Fruit fly (Drosophila melanogaster) whole organism, embryonic: ENCODE data around the gene toy.

Experiments
- Ada2b ChIP-seq: fragments of 200-800 bp; sonication (Bioruptor generic); IDR thresholded peaks from 2 replicates; pipeline ENCODE4 v1.3.6; 2022; ENCODE audit warnings: missing biosample characterization, missing genetic modification characterization
- Awh ChIP-seq: fragments of 200-800 bp; sonication (Bioruptor generic); IDR thresholded peaks from 2 replicates; pipeline ENCODE4, ENCODE4 v1.3.6; 2022; ENCODE audit warnings: missing biosample characterization, missing genetic modification characterization
- CG11085 ChIP-seq: fragments of 200-800 bp; sonication (Bioruptor generic); IDR thresholded peaks from 2 replicates; pipeline ENCODE4 v1.3.6; 2022; ENCODE audit warnings: missing biosample characterization, missing genetic modification characterization
- CG12744 ChIP-seq: fragments of 200-800 bp; sonication (Bioruptor generic); optimal IDR thresholded peaks from 2 replicates; lab custom pipeline; 2016; ENCODE audit warnings: missing biosample characterization, missing genetic modification characterization
- CG13775 ChIP-seq: fragments of 200-800 bp; sonication (Bioruptor generic); optimal IDR thresholded peaks from 3 replicates; lab custom pipeline; 2017; ENCODE audit warnings: missing biosample characterization, mild to moderate bottlenecking, missing genetic modification characterization
- CG15011 ChIP-seq: fragments of 200-800 bp; sonication (Bioruptor generic); optimal IDR thresholded peaks from 3 replicates; lab custom pipeline; 2018; ENCODE audit warnings: missing biosample characterization, mild to moderate bottlenecking, missing genetic modification characterization
- CG16863 ChIP-seq: fragments of 200-800 bp; sonication (Bioruptor generic); optimal IDR thresholded peaks from 3 replicates; lab custom pipeline; 2016; ENCODE audit warnings: missing biosample characterization, missing genetic modification characterization
- CG17568 ChIP-seq: fragments of 200-800 bp; sonication (Bioruptor generic); optimal IDR thresholded peaks from 2 replicates; lab custom pipeline; 2018; ENCODE audit warnings: missing biosample characterization, mild to moderate bottlenecking, missing genetic modification characterization, moderate library complexity
- CG17802 ChIP-seq: fragments of 200-800 bp; sonication (Bioruptor generic); optimal IDR thresholded peaks from 2 replicates; lab custom pipeline; 2018; ENCODE audit warnings: missing biosample characterization, mild to moderate bottlenecking, missing genetic modification characterization, moderate library complexity
- CG18262 ChIP-seq: fragments of 200-800 bp; optimal IDR thresholded peaks from 3 replicates; lab custom pipeline; 2019; ENCODE audit warnings: missing biosample characterization, mild to moderate bottlenecking, missing genetic modification characterization, moderate library complexity
- CG1832 ChIP-seq: fragments of 200-800 bp; sonication (Bioruptor generic); optimal IDR thresholded peaks from 2 replicates; lab custom pipeline; 2017; ENCODE audit warnings: missing biosample characterization, mild to moderate bottlenecking, missing genetic modification characterization, inconsistent platforms
- CG18476 ChIP-seq: fragments of 200-800 bp; sonication (Bioruptor generic); optimal IDR thresholded peaks from 2 replicates; lab custom pipeline; 2016; ENCODE audit warnings: missing biosample characterization, mild to moderate bottlenecking, missing genetic modification characterization
- CG2678 ChIP-seq: fragments of 200-800 bp; sonication (Bioruptor generic); optimal IDR thresholded peaks from 3 replicates; lab custom pipeline; 2019; ENCODE audit warnings: missing biosample characterization, mild to moderate bottlenecking, missing genetic modification characterization, moderate library complexity
- CG2889 ChIP-seq: fragments of 200-800 bp; sonication (Bioruptor generic); IDR thresholded peaks from 3 replicates; pipeline ENCODE4 v1.3.6; 2022; ENCODE audit warnings: missing biosample characterization, missing genetic modification characterization
- CG31388 ChIP-seq: fragments of 200-800 bp; sonication (Bioruptor generic); optimal IDR thresholded peaks from 2 replicates; lab custom pipeline; 2016; ENCODE audit warnings: missing biosample characterization, missing genetic modification characterization
- CG4360 ChIP-seq: fragments of 200-800 bp; sonication (Bioruptor generic); IDR thresholded peaks from 2 replicates; pipeline ENCODE4 v1.3.6; 2022; ENCODE audit warnings: missing biosample characterization, missing genetic modification characterization
- CG4854 ChIP-seq: fragments of 200-800 bp; sonication (Bioruptor generic); optimal IDR thresholded peaks from 2 replicates; lab custom pipeline; 2016; ENCODE audit warnings: missing biosample characterization, missing genetic modification characterization, inconsistent platforms
- CG6689 ChIP-seq: fragments of 200-800 bp; sonication (Bioruptor generic); IDR thresholded peaks from 2 replicates; pipeline ENCODE4 v1.3.6; 2022; ENCODE audit warnings: missing biosample characterization, missing genetic modification characterization
- CG6765 ChIP-seq: fragments of 200-800 bp; sonication (Bioruptor generic); optimal IDR thresholded peaks from 3 replicates; lab custom pipeline; 2017; ENCODE audit warnings: missing biosample characterization, mild to moderate bottlenecking, missing genetic modification characterization
- CG8388 ChIP-seq: fragments of 200-800 bp; sonication (Bioruptor generic); optimal IDR thresholded peaks from 2 replicates; lab custom pipeline; 2019; ENCODE audit warnings: missing biosample characterization, mild to moderate bottlenecking, missing genetic modification characterization, moderate library complexity
- Camta ChIP-seq: fragments of 200-800 bp; sonication (Bioruptor generic); optimal IDR thresholded peaks from 2 replicates; lab custom pipeline; 2016; ENCODE audit warnings: missing biosample characterization, missing genetic modification characterization
- D ChIP-seq, 2 experiments: fragments of 200-800 bp in 1 of 2; fragments of >200 bp in 1 of 2; sonication (Bioruptor generic) in 1 of 2; optimal IDR thresholded peaks; 2 replicates in 1 of 2; 3 replicates in 1 of 2; lab custom pipeline; 2017; ENCODE audit warnings: mild to moderate bottlenecking in 1 of 2, missing biosample characterization in 1 of 2, missing genetic modification characterization in 1 of 2, missing genetic modification reagents in 1 of 2
- Dip2 ChIP-seq: fragments of 200-800 bp; sonication (Bioruptor generic); IDR thresholded peaks from 2 replicates; pipeline ENCODE4 v1.3.6; 2022; ENCODE audit warnings: missing biosample characterization, missing genetic modification characterization
- ERR ChIP-seq: fragments of 200-800 bp; sonication (Bioruptor generic); optimal IDR thresholded peaks from 2 replicates; lab custom pipeline; 2016; ENCODE audit warnings: missing biosample characterization, missing genetic modification characterization
- H2.0 ChIP-seq: fragments of 200-800 bp; sonication (Bioruptor generic); IDR thresholded peaks from 2 replicates; pipeline ENCODE4 v1.3.6; 2022; ENCODE audit warnings: missing biosample characterization, missing genetic modification characterization
- HLH3B ChIP-seq: fragments of 200-800 bp; sonication (Bioruptor generic); IDR thresholded peaks from 2 replicates; pipeline ENCODE4 v1.3.6; 2022; ENCODE audit warnings: missing biosample characterization, missing genetic modification characterization
- Lim3 ChIP-seq: fragments of 200-800 bp; sonication (Bioruptor generic); IDR thresholded peaks from 2 replicates; pipeline ENCODE4 v1.3.6; 2022; ENCODE audit warnings: missing biosample characterization, missing genetic modification characterization
- Max ChIP-seq: fragments of 200-800 bp; sonication (Bioruptor generic); optimal IDR thresholded peaks from 2 replicates; lab custom pipeline; 2016; ENCODE audit warnings: missing biosample characterization, mild to moderate bottlenecking, missing genetic modification characterization
- Myb ChIP-seq: fragments of 200-800 bp; sonication (Bioruptor generic); optimal IDR thresholded peaks from 2 replicates; lab custom pipeline; 2016; ENCODE audit warnings: missing biosample characterization, missing genetic modification characterization
- NC2β ChIP-seq: fragments of 200-800 bp; sonication (Bioruptor generic); optimal IDR thresholded peaks from 2 replicates; lab custom pipeline; 2016; ENCODE audit warnings: missing biosample characterization, missing genetic modification characterization
- Nf-YA ChIP-seq: fragments of 200-800 bp; sonication (Bioruptor generic); IDR thresholded peaks from 2 replicates; pipeline ENCODE4 v1.3.6; 2022; ENCODE audit warnings: missing biosample characterization, missing genetic modification characterization
- Ravus ChIP-seq: fragments of 200-800 bp; sonication (Bioruptor generic); IDR thresholded peaks from 2 replicates; pipeline ENCODE4 v1.3.6; 2022; ENCODE audit warnings: missing biosample characterization, missing genetic modification characterization
- Xbp1 ChIP-seq: fragments of 200-800 bp; sonication (Bioruptor generic); optimal IDR thresholded peaks from 3 replicates; lab custom pipeline; 2016; ENCODE audit warnings: missing biosample characterization, mild to moderate bottlenecking, missing genetic modification characterization
- ase ChIP-seq: fragments of 200-800 bp; sonication (Bioruptor generic); IDR thresholded peaks from 3 replicates; pipeline ENCODE4 v1.3.6; 2022; ENCODE audit warnings: missing biosample characterization, missing genetic modification characterization
- bowl ChIP-seq: fragments of 200-800 bp; sonication (Bioruptor generic); IDR thresholded peaks from 2 replicates; pipeline ENCODE4 v1.3.6; 2022; ENCODE audit warnings: missing biosample characterization, missing genetic modification characterization
- dm ChIP-seq: fragments of 200-800 bp; sonication (Bioruptor generic); optimal IDR thresholded peaks from 3 replicates; lab custom pipeline; 2016; ENCODE audit warnings: missing biosample characterization, missing genetic modification characterization
- dmrt11E ChIP-seq: fragments of 200-800 bp; sonication (Bioruptor generic); optimal IDR thresholded peaks from 3 replicates; lab custom pipeline; 2018; ENCODE audit warnings: missing biosample characterization, mild to moderate bottlenecking, missing genetic modification characterization, moderate library complexity
- dysf ChIP-seq: fragments of 200-800 bp; sonication (Bioruptor generic); IDR thresholded peaks from 3 replicates; pipeline ENCODE4 v1.3.6; 2022; ENCODE audit warnings: missing biosample characterization, missing genetic modification characterization
- exex ChIP-seq: fragments of 200-800 bp; sonication (Bioruptor generic); optimal IDR thresholded peaks from 4 replicates; lab custom pipeline; 2018; ENCODE audit warnings: missing biosample characterization, mild to moderate bottlenecking, missing genetic modification characterization, moderate library complexity
- gsb-n ChIP-seq: fragments of 200-800 bp; sonication (Bioruptor generic); optimal IDR thresholded peaks from 3 replicates; lab custom pipeline; 2018; ENCODE audit warnings: missing biosample characterization, mild to moderate bottlenecking, missing genetic modification characterization
- inv ChIP-seq: fragments of 200-800 bp; sonication (Bioruptor generic); IDR thresholded peaks from 2 replicates; pipeline ENCODE4 v1.3.6; 2022; ENCODE audit warnings: missing biosample characterization, missing genetic modification characterization; ENCODE audit not compliant: partially characterized antibody
- luna ChIP-seq: fragments of 200-800 bp; sonication (Bioruptor generic); optimal IDR thresholded peaks from 2 replicates; lab custom pipeline; 2016; ENCODE audit warnings: missing biosample characterization, missing genetic modification characterization
- nau ChIP-seq: fragments of 200-800 bp; sonication (Bioruptor generic); optimal IDR thresholded peaks from 3 replicates; lab custom pipeline; 2017; ENCODE audit warnings: missing biosample characterization, mild to moderate bottlenecking, missing genetic modification characterization, missing genetic modification reagents
- pum ChIP-seq: fragments of 200-800 bp; sonication (Bioruptor generic); optimal IDR thresholded peaks from 2 replicates; lab custom pipeline; 2016; ENCODE audit warnings: missing biosample characterization, missing genetic modification characterization
- salm ChIP-seq: fragments of 200-800 bp; sonication (Bioruptor generic); optimal IDR thresholded peaks from 2 replicates; lab custom pipeline; 2018; ENCODE audit warnings: missing biosample characterization, mild to moderate bottlenecking, missing genetic modification characterization
- sd ChIP-seq: fragments of 200-800 bp; sonication (Bioruptor generic); optimal IDR thresholded peaks from 3 replicates; lab custom pipeline; 2018; ENCODE audit warnings: missing biosample characterization, mild to moderate bottlenecking, missing genetic modification characterization, moderate library complexity
- sisA ChIP-seq: fragments of 200-800 bp; sonication (Bioruptor generic); IDR thresholded peaks from 2 replicates; pipeline ENCODE4 v1.3.6; 2022; ENCODE audit warnings: missing biosample characterization, missing genetic modification characterization
- sna ChIP-seq: fragments of 200-800 bp; sonication (Bioruptor generic); IDR thresholded peaks from 2 replicates; pipeline ENCODE4 v1.3.6; 2022; ENCODE audit warnings: missing biosample characterization, missing genetic modification characterization; ENCODE audit not compliant: partially characterized antibody
- trh ChIP-seq: fragments of 200-800 bp; sonication (Bioruptor generic); optimal IDR thresholded peaks from 2 replicates; lab custom pipeline; 2016; ENCODE audit warnings: missing biosample characterization, missing genetic modification characterization
- usp ChIP-seq: fragments of >200 bp; optimal IDR thresholded peaks from 2 replicates; lab custom pipeline; 2017; ENCODE audit warnings: missing biosample characterization, missing genetic modification characterization

The toy gene

DNA sequence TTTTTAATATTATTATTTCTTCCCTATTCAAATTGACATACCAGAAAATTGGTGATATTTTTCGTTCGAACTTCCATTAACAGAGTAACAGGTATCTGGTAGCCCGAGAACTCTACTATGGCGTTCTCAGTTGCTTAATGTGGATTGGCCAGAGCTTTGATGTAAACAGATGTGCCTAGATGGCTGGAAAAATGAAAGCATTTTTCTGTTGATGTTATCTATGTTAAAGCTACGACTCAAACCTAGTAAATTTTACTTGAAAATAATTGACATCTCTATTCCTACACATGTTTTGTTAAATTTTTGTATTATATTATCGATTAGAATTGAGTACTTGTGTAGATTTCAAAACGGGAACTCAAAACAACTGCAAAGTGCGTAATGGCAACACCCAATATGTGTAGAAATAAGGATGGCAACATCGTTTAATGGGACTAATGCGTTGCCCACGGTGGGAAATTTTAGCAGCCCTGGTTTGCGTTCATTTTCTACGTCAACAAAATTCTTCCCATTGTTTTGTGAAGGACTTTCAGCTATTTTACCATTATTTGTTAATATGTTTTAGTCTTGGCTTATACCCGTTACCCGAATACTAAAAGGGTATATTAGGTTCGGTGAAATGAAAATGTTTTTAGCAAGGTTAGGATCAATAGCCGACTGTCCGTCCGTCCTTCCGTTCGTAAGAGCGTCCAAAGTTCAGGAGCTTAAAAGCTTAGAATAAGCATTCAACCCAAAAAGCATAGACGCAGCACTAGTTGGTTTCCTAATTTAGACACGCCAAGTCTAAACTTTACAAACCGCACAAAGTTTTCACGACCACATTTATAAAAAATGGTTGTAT is 9.7 kb upstream of the toy start (continued):
- TF ChIP-seq CG18476, result no peak
- peak; percentile 31 for TF ChIP-seq Xbp1 (GFP tag; lab: Kevin White, UChicago)
- no peak for TF ChIP-seq sd
- TF ChIP-seq H2.0 (GFP tag; lab: Robert Waterston, UW), result no peak
- TF ChIP-seq CG6689, result no peak
- no peak for TF ChIP-seq luna (GFP tag; lab: Kevin White, UChicago)
- TF ChIP-seq HLH3B (GFP tag; lab: Robert Waterston, UW), result no peak
- TF ChIP-seq CG13775 (GFP tag; lab: Kevin White, UChicago), result no peak
- peak; percentile 19 for TF ChIP-seq CG18262 (tag; lab: Kevin White, UChicago)
- no peak for TF ChIP-seq Camta (GFP tag; lab: Kevin White, UChicago)
- no peak for TF ChIP-seq Ada2b (GFP tag; lab: Robert Waterston, UW)
- TF ChIP-seq Myb, result peak; percentile 21
- TF ChIP-seq ase (GFP tag; lab: Robert Waterston, UW), result no peak
- no peak for TF ChIP-seq Nf-YA
- no peak; the same call in 1 of the 2 replicates for TF ChIP-seq inv (GFP tag; lab: Robert Waterston, UW)
- TF ChIP-seq ERR (GFP tag; lab: Kevin White, UChicago), result peak; percentile 9
- TF ChIP-seq exex (tag; lab: Kevin White, UChicago), result no peak
- TF ChIP-seq CG6765 (GFP tag; lab: Kevin White, UChicago), result no peak
- TF ChIP-seq CG4360 (GFP tag; lab: Robert Waterston, UW), result no peak
- TF ChIP-seq CG17802 (tag; lab: Kevin White, UChicago), result no peak
- TF ChIP-seq CG12744 (GFP tag; lab: Kevin White, UChicago), result no peak
- TF ChIP-seq CG31388 (GFP tag; lab: Kevin White, UChicago), result no peak
- TF ChIP-seq CG11085 (GFP tag; lab: Robert Waterston, UW), result no peak
- TF ChIP-seq nau, result peak; percentile 3
- no peak for TF ChIP-seq sisA (GFP tag; lab: Robert Waterston, UW)
- TF ChIP-seq CG2889 (GFP tag; lab: Robert Waterston, UW), result no peak
- TF ChIP-seq dm (GFP tag; lab: Kevin White, UChicago), result no peak
- TF ChIP-seq Ravus (GFP tag; lab: Robert Waterston, UW), result no peak
- TF ChIP-seq CG8388 (GFP tag; lab: Kevin White, UChicago), result no peak
- TF ChIP-seq Lim3 (GFP tag; lab: Robert Waterston, UW), result no peak
- TF ChIP-seq dmrt11E, result peak; percentile 45
- TF ChIP-seq CG2678 (tag; lab: Kevin White, UChicago), result no peak
- no peak for TF ChIP-seq CG17568 (GFP tag; lab: Kevin White, UChicago)
- TF ChIP-seq NC2β (GFP tag; lab: Kevin White, UChicago), result peak; percentile 15
- TF ChIP-seq usp (GFP tag; lab: Kevin White, UChicago), result no peak
- TF ChIP-seq trh (GFP tag; lab: Kevin White, UChicago), result no peak
- no peak for TF ChIP-seq CG15011 (GFP tag; lab: Kevin White, UChicago)
- peak; percentile 78 for TF ChIP-seq sna (GFP tag; lab: Robert Waterston, UW)
- no peak for TF ChIP-seq Awh
- no peak for TF ChIP-seq pum (GFP tag; lab: Kevin White, UChicago)
- TF ChIP-seq CG1832 (GFP tag; lab: Kevin White, UChicago), result no peak
- no peak for TF ChIP-seq CG4854 (GFP tag; lab: Kevin White, UChicago)
- no peak for TF ChIP-seq Max (GFP tag; lab: Kevin White, UChicago)
- no peak for TF ChIP-seq CG16863 (GFP tag; lab: Kevin White, UChicago)
- TF ChIP-seq Dip2 (GFP tag; lab: Robert Waterston, UW), result no peak
- no peak for TF ChIP-seq dysf (GFP tag; lab: Robert Waterston, UW)
- TF ChIP-seq D (optimal IDR thresholded peaks at IDR 0.05; lab: Kevin White, UChicago), result no peak
- TF ChIP-seq D (GFP tag; optimal IDR thresholded peaks at IDR 0.05; lab: Kevin White, UChicago), result no peak
- no peak for TF ChIP-seq salm (tag; lab: Kevin White, UChicago)
- TF ChIP-seq bowl (GFP tag; lab: Robert Waterston, UW), result no peak
- peak; percentile 29 for TF ChIP-seq gsb-n (tag; lab: Kevin White, UChicago)
